Worm (Caenorhabditis elegans) whole organism, mixed stage, embryonic: ENCODE results near the gene srw-91.

Source experiments
- M03D4.4 ChIP-seq: sonication (generic microtip); optimal IDR thresholded peaks from 2 replicates; lab custom pipeline; 2017; ENCODE audit warnings: mild to moderate bottlenecking, missing genetic modification characterization, missing compliant biosample characterization
- bed-3 ChIP-seq: fragments of 200-800 bp; sonication (Bioruptor generic); optimal IDR thresholded peaks from 3 replicates; lab custom pipeline; 2018; ENCODE audit warnings: mild to moderate bottlenecking, missing genetic modification characterization, moderate library complexity, missing compliant biosample characterization
- blmp-1 ChIP-seq: fragments of 150-350 bp; optimal IDR thresholded peaks from 2 replicates; lab custom pipeline; 2014; ENCODE audit warnings: missing biosample characterization, missing genetic modification characterization
- ceh-39 ChIP-seq: fragments of 150-350 bp; optimal IDR thresholded peaks from 2 replicates; lab custom pipeline; 2014; ENCODE audit warnings: missing biosample characterization, missing genetic modification characterization
- ceh-43 ChIP-seq: fragments of 200-800 bp; sonication (Bioruptor generic); optimal IDR thresholded peaks from 2 replicates; lab custom pipeline; 2018; ENCODE audit warnings: mild to moderate bottlenecking, missing genetic modification characterization, moderate library complexity, missing compliant biosample characterization
- ceh-83 ChIP-seq: fragments of 200-800 bp; sonication (Bioruptor generic); optimal IDR thresholded peaks from 2 replicates; lab custom pipeline; 2018; ENCODE audit warnings: mild to moderate bottlenecking, missing genetic modification characterization, missing compliant biosample characterization
- ces-1 ChIP-seq: fragments of 150-350 bp; optimal IDR thresholded peaks from 2 replicates; lab custom pipeline; 2014; ENCODE audit warnings: missing biosample characterization, missing genetic modification reagents, missing genetic modification characterization
- cnd-1 ChIP-seq: fragments of 200-800 bp; sonication (Bioruptor generic); optimal IDR thresholded peaks from 2 replicates; lab custom pipeline; 2018; ENCODE audit warnings: mild to moderate bottlenecking, missing genetic modification characterization, missing compliant biosample characterization
- drap-1 ChIP-seq: fragments of 200-800 bp; sonication (Bioruptor generic); optimal IDR thresholded peaks from 3 replicates; lab custom pipeline; 2018; ENCODE audit warnings: mild to moderate bottlenecking, missing genetic modification characterization, missing compliant biosample characterization
- elt-1 ChIP-seq: sonication (generic microtip); optimal IDR thresholded peaks from 2 replicates; lab custom pipeline; 2017; ENCODE audit warnings: missing genetic modification characterization, mild to moderate bottlenecking, missing compliant biosample characterization, antibody characterized with exemption, moderate library complexity, borderline replicate concordance; ENCODE audit not compliant: insufficient read depth
- ham-2 ChIP-seq: fragments of 200-800 bp; sonication (Bioruptor generic); optimal IDR thresholded peaks from 2 replicates; lab custom pipeline; 2018; ENCODE audit warnings: mild to moderate bottlenecking, missing genetic modification characterization, missing compliant biosample characterization
- hlh-1 ChIP-seq: fragments of 150-350 bp; optimal IDR thresholded peaks from 2 replicates; lab custom pipeline; 2014; ENCODE audit warnings: missing biosample characterization, missing genetic modification reagents, missing genetic modification characterization
- lin-13 ChIP-seq: fragments of 150-350 bp; optimal IDR thresholded peaks from 2 replicates; lab custom pipeline; 2014; ENCODE audit warnings: missing biosample characterization, missing genetic modification characterization
- lin-32 ChIP-seq: fragments of 200-800 bp; sonication (Bioruptor generic); optimal IDR thresholded peaks from 2 replicates; lab custom pipeline; 2018; ENCODE audit warnings: mild to moderate bottlenecking, missing genetic modification characterization, missing compliant biosample characterization
- lsy-2 ChIP-seq: fragments of 150-350 bp; optimal IDR thresholded peaks from 2 replicates; lab custom pipeline; 2014; ENCODE audit warnings: missing biosample characterization, missing genetic modification characterization
- mab-5 ChIP-seq: fragments of 150-350 bp; optimal IDR thresholded peaks from 2 replicates; lab custom pipeline; 2014; ENCODE audit warnings: missing biosample characterization, missing genetic modification characterization
- mep-1 ChIP-seq: fragments of 150-350 bp; optimal IDR thresholded peaks from 2 replicates; lab custom pipeline; 2017; ENCODE audit warnings: missing biosample characterization, missing genetic modification reagents, missing genetic modification characterization, inconsistent platforms
- mls-2 ChIP-seq: sonication (generic microtip); optimal IDR thresholded peaks from 2 replicates; lab custom pipeline; 2016; ENCODE audit warnings: mild to moderate bottlenecking, missing genetic modification characterization, moderate library complexity, missing compliant biosample characterization
- nhr-12 ChIP-seq: fragments of 150-350 bp; optimal IDR thresholded peaks from 2 replicates; lab custom pipeline; 2014; ENCODE audit warnings: missing biosample characterization, missing genetic modification characterization
- nhr-2 ChIP-seq: fragments of 150-350 bp; optimal IDR thresholded peaks from 2 replicates; lab custom pipeline; 2014; ENCODE audit warnings: missing biosample characterization, missing genetic modification characterization
- nhr-237 ChIP-seq: fragments of 150-350 bp; optimal IDR thresholded peaks from 2 replicates; lab custom pipeline; 2014; ENCODE audit warnings: missing biosample characterization, missing genetic modification characterization
- nhr-28 ChIP-seq: fragments of 150-350 bp; optimal IDR thresholded peaks from 2 replicates; lab custom pipeline; 2014; ENCODE audit warnings: missing biosample characterization, missing genetic modification characterization
- nhr-76 ChIP-seq: sonication (generic microtip); optimal IDR thresholded peaks from 2 replicates; lab custom pipeline; 2017; ENCODE audit warnings: missing biosample characterization, missing genetic modification characterization
- pha-4 ChIP-seq: fragments of 150-350 bp; optimal IDR thresholded peaks from 2 replicates; lab custom pipeline; 2018; ENCODE audit warnings: missing biosample characterization, missing genetic modification reagents, missing genetic modification characterization
- sem-2 ChIP-seq: fragments of 200-800 bp; sonication (Bioruptor generic); optimal IDR thresholded peaks from 2 replicates; lab custom pipeline; 2018; ENCODE audit warnings: mild to moderate bottlenecking, missing genetic modification characterization, missing compliant biosample characterization
- snpc-4 ChIP-seq: fragments of 150-350 bp; optimal IDR thresholded peaks from 2 replicates; lab custom pipeline; 2014; ENCODE audit warnings: missing biosample characterization, missing genetic modification characterization
- tbx-8 ChIP-seq: fragments of 200-800 bp; sonication (Bioruptor generic); optimal IDR thresholded peaks from 2 replicates; lab custom pipeline; 2018; ENCODE audit warnings: mild to moderate bottlenecking, missing genetic modification characterization, moderate library complexity, missing compliant biosample characterization
- unc-120 ChIP-seq: sonication (generic microtip); optimal IDR thresholded peaks from 2 replicates; lab custom pipeline; 2017; ENCODE audit warnings: missing genetic modification characterization, missing compliant biosample characterization; ENCODE audit not compliant: poor library complexity, severe bottlenecking
- unc-39 ChIP-seq: fragments of 150-350 bp; optimal IDR thresholded peaks from 2 replicates; lab custom pipeline; 2014; ENCODE audit warnings: missing biosample characterization, missing genetic modification characterization
- zip-8 ChIP-seq: fragments of 150-350 bp; optimal IDR thresholded peaks from 2 replicates; lab custom pipeline; 2014; ENCODE audit warnings: missing biosample characterization, missing genetic modification characterization
- ztf-11 ChIP-seq: fragments of 150-350 bp; optimal IDR thresholded peaks from 2 replicates; lab custom pipeline; 2014; ENCODE audit warnings: missing biosample characterization, missing genetic modification characterization

Gene srw-91

ce11 chrV:1682279-1682678 lies 1.6 kb upstream of the srw-91 start, which contains the start of gene srh-3:
srh-3 (plus strand) TSS chrV:1682579.
- no peak for TF ChIP-seq mep-1
- no peak for TF ChIP-seq drap-1
- no peak for TF ChIP-seq sem-2 (GFP tag; lab: Kevin White, UChicago)
- TF ChIP-seq nhr-12 (tag; lab: Kevin White, UChicago) = no peak
- no peak for TF ChIP-seq lin-13 (tag; lab: Kevin White, UChicago)
- TF ChIP-seq M03D4.4 (tag; lab: Kevin White, UChicago) = no peak
- no peak for TF ChIP-seq bed-3 (GFP tag; lab: Kevin White, UChicago)
- TF ChIP-seq ces-1 = no peak
- no peak for TF ChIP-seq elt-1 (tag; lab: Kevin White, UChicago)
- TF ChIP-seq nhr-28 = no peak
- TF ChIP-seq pha-4 (tag; lab: Kevin White, UChicago) = no peak
- TF ChIP-seq ham-2 (GFP tag; lab: Kevin White, UChicago) = no peak

- TF ChIP-seq ztf-11 (no peak), unc-39 (tag; lab: Kevin White, UChicago) (no peak), blmp-1 (no peak), hlh-1 (tag; lab: Kevin White, UChicago) (no peak), nhr-28 (no peak), drap-1 (no peak), mab-5 (tag; lab: Kevin White, UChicago) (no peak), tbx-8 (GFP tag; lab: Kevin White, UChicago) (no peak), nhr-2 (tag; lab: Kevin White, UChicago) (no peak), ceh-39 (tag; lab: Kevin White, UChicago) (no peak), snpc-4 (no peak), ceh-43 (GFP tag; lab: Kevin White, UChicago) (no peak), lsy-2 (tag; lab: Kevin White, UChicago) (no peak), mep-1 (no peak), unc-120 (tag; lab: Kevin White, UChicago) (no peak), nhr-76 (tag; lab: Kevin White, UChicago) (no peak), ces-1 (no peak)
Observed at ce11 chrV:1678228-1678627, 2.4 kb downstream of the srw-91 start, which contains the start of gene srw-98. srw-98 (minus strand) TSS chrV:1678328.

DNA sequence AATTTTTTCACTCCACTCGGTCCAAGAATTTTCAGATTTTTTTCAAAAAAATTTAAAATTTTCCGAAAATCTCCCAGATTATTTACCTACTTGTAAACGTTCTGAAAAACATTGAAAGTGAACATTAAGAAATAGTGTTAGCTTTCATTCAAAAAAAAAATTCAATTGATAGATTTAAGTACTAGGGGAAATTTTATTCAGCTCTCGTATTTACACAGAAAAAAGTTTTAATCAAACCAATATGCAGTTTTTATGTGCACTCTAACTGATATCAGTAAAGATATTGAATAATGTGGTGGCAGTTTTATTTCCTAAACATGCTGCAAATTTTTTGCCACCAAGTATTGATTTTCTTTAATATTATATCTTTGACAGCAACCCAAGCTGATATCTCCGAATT lies 12.5 kb downstream of the srw-91 start, which contains the start of gene irld-42:
Gene irld-42 (plus strand): TSS at position 301 of the 400 bp plus-strand sequence.
- TF ChIP-seq nhr-76 (tag; lab: Kevin White, UChicago) = no peak
- TF ChIP-seq ceh-39 (tag; lab: Kevin White, UChicago) = no peak
- no peak for TF ChIP-seq blmp-1
- TF ChIP-seq ceh-43 (GFP tag; lab: Kevin White, UChicago) = no peak
- TF ChIP-seq nhr-12 (tag; lab: Kevin White, UChicago) = no peak
- no peak for TF ChIP-seq mab-5 (tag; lab: Kevin White, UChicago)

ce11 chrV:1666904-1667303 lies 13.8 kb downstream of the srw-91 start, which contains the start of gene K04F1.8:
K04F1.8 (plus strand) TSS chrV:1667204.
- TF ChIP-seq ceh-39 (tag; lab: Kevin White, UChicago) (no peak), lin-32 (no peak), ces-1 (no peak), mep-1 (no peak), M03D4.4 (tag; lab: Kevin White, UChicago) (no peak), mls-2 (tag; lab: Kevin White, UChicago) (no peak), mab-5 (tag; lab: Kevin White, UChicago) (no peak), lin-13 (tag; lab: Kevin White, UChicago) (no peak), nhr-237 (tag; lab: Kevin White, UChicago) (no peak), unc-120 (tag; lab: Kevin White, UChicago) (no peak)

- TF ChIP-seq M03D4.4 (tag; lab: Kevin White, UChicago) (no peak), blmp-1 (no peak), zip-8 (tag; lab: Kevin White, UChicago) (no peak), elt-1 (tag; lab: Kevin White, UChicago) (no peak), nhr-2 (tag; lab: Kevin White, UChicago) (no peak), ceh-83 (no peak), cnd-1 (tag; lab: Kevin White, UChicago) (no peak), ceh-39 (tag; lab: Kevin White, UChicago) (no peak), bed-3 (GFP tag; lab: Kevin White, UChicago) (no peak)
Observed at ce11 chrV:1664921-1665320, 15.7 kb downstream of the srw-91 start, which contains the start of gene K04F1.9. K04F1.9 (plus strand) TSS chrV:1665221.
